Worm (Caenorhabditis elegans) whole organism, L2 larva: ENCODE results near the gene spig-5.
A peak's percentile ranks its signal among the peaks of the same experiment; 100 is the strongest.

ENCODE experiments used
- C34F6.9 ChIP-seq: fragments of 150-350 bp; optimal IDR thresholded peaks from 2 replicates; lab custom pipeline; 2014; ENCODE audit warnings: missing biosample characterization, missing genetic modification characterization
- F13H6.1 ChIP-seq: sonication (generic microtip); optimal IDR thresholded peaks from 2 replicates; lab custom pipeline; 2016; ENCODE audit warnings: missing genetic modification characterization, missing compliant biosample characterization
- R02D3.7 ChIP-seq: fragments of 150-350 bp; optimal IDR thresholded peaks from 2 replicates; lab custom pipeline; 2014; ENCODE audit warnings: missing biosample characterization, missing genetic modification characterization
- Y55F3AM.14 ChIP-seq: fragments of 200-800 bp; sonication (Bioruptor generic); optimal IDR thresholded peaks from 2 replicates; lab custom pipeline; 2018; ENCODE audit warnings: mild to moderate bottlenecking, missing genetic modification characterization, missing compliant biosample characterization
- ZK546.5 ChIP-seq: sonication (generic microtip); optimal IDR thresholded peaks from 2 replicates; lab custom pipeline; 2017; ENCODE audit warnings: missing biosample characterization, missing genetic modification characterization
- alr-1 ChIP-seq: fragments of 150-350 bp; optimal IDR thresholded peaks from 2 replicates; lab custom pipeline; 2014; ENCODE audit warnings: missing biosample characterization, missing genetic modification characterization
- aly-2 ChIP-seq: fragments of 150-350 bp; optimal IDR thresholded peaks from 2 replicates; lab custom pipeline; 2014; ENCODE audit warnings: missing biosample characterization, missing genetic modification characterization
- ama-1 ChIP-seq: fragments of 150-350 bp; optimal IDR thresholded peaks from 2 replicates; lab custom pipeline; 2018; ENCODE audit warnings: inconsistent platforms
- blmp-1 ChIP-seq: sonication (generic microtip); optimal IDR thresholded peaks from 2 replicates; lab custom pipeline; 2017; ENCODE audit warnings: missing genetic modification characterization, mild to moderate bottlenecking, missing compliant biosample characterization, antibody characterized with exemption, moderate library complexity; ENCODE audit not compliant: insufficient read depth
- ceh-16 ChIP-seq: fragments of 150-350 bp; optimal IDR thresholded peaks from 2 replicates; lab custom pipeline; 2014; ENCODE audit warnings: missing biosample characterization, missing genetic modification characterization
- ceh-82 ChIP-seq: fragments of 150-350 bp; optimal IDR thresholded peaks from 2 replicates; lab custom pipeline; 2014; ENCODE audit warnings: missing biosample characterization, missing genetic modification characterization
- crh-2 ChIP-seq: sonication (generic microtip); optimal IDR thresholded peaks from 2 replicates; lab custom pipeline; 2017; ENCODE audit warnings: missing biosample characterization, missing genetic modification characterization
- dmd-4 ChIP-seq: sonication (generic microtip); optimal IDR thresholded peaks from 2 replicates; lab custom pipeline; 2017; ENCODE audit warnings: missing biosample characterization, missing genetic modification characterization
- egl-27 ChIP-seq: sonication (generic microtip); optimal IDR thresholded peaks from 3 replicates; lab custom pipeline; 2017; ENCODE audit warnings: missing biosample characterization, missing genetic modification reagents, missing genetic modification characterization
- elt-1 ChIP-seq: fragments of 150-350 bp; optimal IDR thresholded peaks from 2 replicates; lab custom pipeline; 2014; ENCODE audit warnings: missing biosample characterization, missing genetic modification characterization
- elt-3 ChIP-seq: sonication (generic microtip); optimal IDR thresholded peaks from 2 replicates; lab custom pipeline; 2017; ENCODE audit warnings: missing biosample characterization, missing genetic modification characterization
- fos-1 ChIP-seq: fragments of 150-350 bp; optimal IDR thresholded peaks from 2 replicates; lab custom pipeline; 2014; ENCODE audit warnings: missing biosample characterization, missing genetic modification characterization
- gmeb-1 ChIP-seq: fragments of 150-350 bp; optimal IDR thresholded peaks from 2 replicates; lab custom pipeline; 2014; ENCODE audit warnings: missing biosample characterization, missing genetic modification characterization
- lin-11 ChIP-seq: fragments of 150-350 bp; sonication (generic microtip); optimal IDR thresholded peaks from 2 replicates; lab custom pipeline; 2014; ENCODE audit warnings: missing biosample characterization, missing genetic modification characterization, inconsistent platforms, mixed read lengths
- lin-13 ChIP-seq: fragments of 150-350 bp; optimal IDR thresholded peaks from 2 replicates; lab custom pipeline; 2014; ENCODE audit warnings: missing biosample characterization, missing genetic modification reagents, missing genetic modification characterization
- lin-39 ChIP-seq: fragments of 150-350 bp; optimal IDR thresholded peaks from 2 replicates; lab custom pipeline; 2014; ENCODE audit warnings: missing biosample characterization, missing genetic modification reagents, missing genetic modification characterization
- lsy-2 ChIP-seq, 2 experiments: fragments of 150-350 bp in 1 of 2; sonication (generic microtip) in 1 of 2; optimal IDR thresholded peaks; 2 replicates each; lab custom pipeline; 2014 to 2017; ENCODE audit warnings: missing biosample characterization in 2 of 2, missing genetic modification characterization in 2 of 2
- mab-5 ChIP-seq: fragments of 150-350 bp; optimal IDR thresholded peaks from 2 replicates; lab custom pipeline; 2014; ENCODE audit warnings: missing biosample characterization, missing genetic modification characterization
- mbf-1 ChIP-seq: sonication (generic microtip); optimal IDR thresholded peaks from 2 replicates; lab custom pipeline; 2017; ENCODE audit warnings: missing biosample characterization, missing genetic modification characterization
- mdl-1 ChIP-seq, 2 experiments: fragments of 150-350 bp in 1 of 2; sonication (generic microtip) in 1 of 2; optimal IDR thresholded peaks; 2 replicates each; lab custom pipeline; 2017; ENCODE audit warnings: missing biosample characterization in 2 of 2, missing genetic modification characterization in 2 of 2
- nhr-129 ChIP-seq: fragments of 150-350 bp; optimal IDR thresholded peaks from 2 replicates; lab custom pipeline; 2014; ENCODE audit warnings: missing biosample characterization, missing genetic modification characterization
- nhr-21 ChIP-seq: fragments of 150-350 bp; optimal IDR thresholded peaks from 2 replicates; lab custom pipeline; 2014; ENCODE audit warnings: missing biosample characterization, missing genetic modification characterization
- nhr-23 ChIP-seq: fragments of 150-350 bp; optimal IDR thresholded peaks from 2 replicates; lab custom pipeline; 2014; ENCODE audit warnings: missing biosample characterization, missing genetic modification reagents, missing genetic modification characterization
- nhr-237 ChIP-seq: fragments of 150-350 bp; optimal IDR thresholded peaks from 2 replicates; lab custom pipeline; 2014; ENCODE audit warnings: missing biosample characterization, missing genetic modification characterization
- nhr-25 ChIP-seq: fragments of 150-350 bp; sonication (generic microtip); optimal IDR thresholded peaks from 3 replicates; lab custom pipeline; 2014; ENCODE audit warnings: missing biosample characterization, missing genetic modification characterization
- nhr-6 ChIP-seq: fragments of 150-350 bp; optimal IDR thresholded peaks from 2 replicates; lab custom pipeline; 2014; ENCODE audit warnings: missing biosample characterization, missing genetic modification characterization
- nhr-77 ChIP-seq: fragments of 150-350 bp; optimal IDR thresholded peaks from 2 replicates; lab custom pipeline; 2014; ENCODE audit warnings: missing biosample characterization, missing genetic modification characterization
- peb-1 ChIP-seq: fragments of 150-350 bp; optimal IDR thresholded peaks from 2 replicates; lab custom pipeline; 2014; ENCODE audit warnings: missing biosample characterization, missing genetic modification characterization
- sem-4 ChIP-seq: fragments of 150-350 bp; optimal IDR thresholded peaks from 2 replicates; lab custom pipeline; 2014; ENCODE audit warnings: missing biosample characterization, missing genetic modification reagents, missing genetic modification characterization
- skn-1 ChIP-seq: sonication (generic microtip); optimal IDR thresholded peaks from 2 replicates; lab custom pipeline; 2017; ENCODE audit warnings: missing biosample characterization, missing genetic modification characterization
- sma-3 ChIP-seq: sonication (generic microtip); optimal IDR thresholded peaks from 2 replicates; lab custom pipeline; 2016; ENCODE audit warnings: missing genetic modification reagents, missing genetic modification characterization, missing compliant biosample characterization
- sma-9 ChIP-seq, 2 experiments: fragments of 150-350 bp in 1 of 2; sonication (generic microtip) in 1 of 2; optimal IDR thresholded peaks; 2 replicates each; lab custom pipeline; 2014 to 2016; ENCODE audit warnings: missing genetic modification characterization in 2 of 2, mild to moderate bottlenecking in 1 of 2, missing biosample characterization in 1 of 2, missing compliant biosample characterization in 1 of 2, missing genetic modification reagents in 1 of 2, moderate library complexity in 1 of 2
- snpc-4 ChIP-seq: fragments of 150-350 bp; optimal IDR thresholded peaks from 2 replicates; lab custom pipeline; 2014; ENCODE audit warnings: missing biosample characterization, missing genetic modification characterization
- unc-39 ChIP-seq: fragments of 150-350 bp; optimal IDR thresholded peaks from 2 replicates; lab custom pipeline; 2014; ENCODE audit warnings: missing biosample characterization, missing genetic modification characterization
- unc-55 ChIP-seq: fragments of 150-350 bp; sonication (generic microtip); optimal IDR thresholded peaks from 3 replicates; lab custom pipeline; 2014; ENCODE audit warnings: missing biosample characterization, missing genetic modification reagents, missing genetic modification characterization
- unc-62 ChIP-seq: fragments of 150-350 bp; optimal IDR thresholded peaks from 2 replicates; lab custom pipeline; 2014; ENCODE audit warnings: missing biosample characterization, missing genetic modification reagents, missing genetic modification characterization
- zag-1 ChIP-seq: fragments of 150-350 bp; optimal IDR thresholded peaks from 2 replicates; lab custom pipeline; 2014; ENCODE audit warnings: missing biosample characterization, missing genetic modification characterization
- ztf-1 ChIP-seq: fragments of 200-800 bp; sonication (Bioruptor generic); conservative IDR thresholded peaks from 2 replicates; pipeline ENCODE4 v1.3.6; 2022; ENCODE audit warnings: missing genetic modification characterization, missing compliant biosample characterization
- ztf-11 ChIP-seq: sonication (generic microtip); optimal IDR thresholded peaks from 2 replicates; lab custom pipeline; 2017; ENCODE audit warnings: missing biosample characterization, missing genetic modification characterization
- ztf-4 ChIP-seq: fragments of 150-350 bp; optimal IDR thresholded peaks from 2 replicates; lab custom pipeline; 2014; ENCODE audit warnings: missing biosample characterization, missing genetic modification characterization

spig-5 gene

ce11 chrV:14347234-14347826 is 39.1 kb downstream of the spig-5 start, which contains the start of gene cept-2:
Gene cept-2, plus strand, starts transcription at chrV:14347766.
- peak; percentile 87 for TF ChIP-seq blmp-1
- peak; percentile 97 for TF ChIP-seq C34F6.9 (tag; lab: Kevin White, UChicago)
- peak; percentile 30 for TF ChIP-seq R02D3.7 (tag; lab: Kevin White, UChicago)
- peak; percentile 100 for TF ChIP-seq unc-55
- TF ChIP-seq unc-39 (tag; lab: Kevin White, UChicago): no peak
- TF ChIP-seq lin-13: peak; percentile 94
- peak; percentile 95 for TF ChIP-seq sem-4
- TF ChIP-seq gmeb-1 (tag; lab: Kevin White, UChicago): peak; percentile 88
- peak; percentile 56 for TF ChIP-seq zag-1
- TF ChIP-seq F13H6.1 (tag; lab: Kevin White, UChicago): peak; percentile 93
- TF ChIP-seq mbf-1 (tag; lab: Kevin White, UChicago): no peak
- TF ChIP-seq ztf-1: no peak
- TF ChIP-seq nhr-21: peak; percentile 91
- TF ChIP-seq ama-1 (lab: Kevin White, UChicago): peak; percentile 53
- peak in 1 of 2 experiments; percentile 46 for TF ChIP-seq mdl-1 (tag; optimal IDR thresholded peaks at IDR 0.05; lab: Kevin White, UChicago)
- peak; percentile 94 for TF ChIP-seq sma-9 (GFP tag; optimal IDR thresholded peaks at IDR 0.05; lab: Kevin White, UChicago)
- no peak for TF ChIP-seq sma-9 (tag; optimal IDR thresholded peaks at IDR 0.05; lab: Kevin White, UChicago)
- TF ChIP-seq sma-3 (GFP tag; lab: Kevin White, UChicago): peak; percentile 95
- TF ChIP-seq ZK546.5: peak; percentile 29
- TF ChIP-seq ceh-82 (tag; lab: Kevin White, UChicago): peak; percentile 75
- TF ChIP-seq fos-1 (tag; lab: Kevin White, UChicago): peak; percentile 76
- TF ChIP-seq lsy-2 (tag; optimal IDR thresholded peaks at IDR 0.05; lab: Kevin White, UChicago): peak; percentile 80 to 96
- TF ChIP-seq ztf-11 (tag; lab: Kevin White, UChicago): no peak
- TF ChIP-seq aly-2 (tag; lab: Kevin White, UChicago): no peak
- TF ChIP-seq nhr-25 (tag; lab: Kevin White, UChicago): no peak
- peak; percentile 95 for TF ChIP-seq nhr-129 (tag; lab: Kevin White, UChicago)
- TF ChIP-seq ztf-4 (tag; lab: Kevin White, UChicago): peak; percentile 85
- TF ChIP-seq egl-27 (tag; lab: Kevin White, UChicago): peak; percentile 72
- peak; percentile 94 for TF ChIP-seq crh-2
- TF ChIP-seq ceh-16: peak; percentile 64
- peak; percentile 86 for TF ChIP-seq skn-1 (tag; lab: Kevin White, UChicago)
- TF ChIP-seq Y55F3AM.14 (GFP tag; lab: Kevin White, UChicago): peak; percentile 12
- peak; percentile 66 for TF ChIP-seq nhr-77 (tag; lab: Kevin White, UChicago)
- peak; percentile 43 for TF ChIP-seq dmd-4 (tag; lab: Kevin White, UChicago)
- TF ChIP-seq mab-5 (tag; lab: Kevin White, UChicago): peak; percentile 88
- TF ChIP-seq lin-11 (tag; lab: Kevin White, UChicago): peak; percentile 96
- no peak for TF ChIP-seq alr-1 (tag; lab: Kevin White, UChicago)
- TF ChIP-seq snpc-4 (tag; lab: Kevin White, UChicago): peak; percentile 87
- no peak for TF ChIP-seq peb-1

- TF ChIP-seq lin-13 (peak; percentile 11), ama-1 (lab: Kevin White, UChicago) (no peak), crh-2 (no peak)
These were observed 42.2 kb downstream of the spig-5 start for ce11 chrV:14350498-14350897.

- peak; percentile 37 for TF ChIP-seq sem-4
- TF ChIP-seq egl-27 (tag; lab: Kevin White, UChicago): peak; percentile 40
- TF ChIP-seq ceh-82 (tag; lab: Kevin White, UChicago): no peak
- TF ChIP-seq ztf-1: no peak
- TF ChIP-seq C34F6.9 (tag; lab: Kevin White, UChicago): peak; percentile 90
- TF ChIP-seq alr-1 (tag; lab: Kevin White, UChicago): no peak
- TF ChIP-seq sma-3 (GFP tag; lab: Kevin White, UChicago): peak; percentile 72
- peak; percentile 93 for TF ChIP-seq crh-2
- no peak for TF ChIP-seq mbf-1 (tag; lab: Kevin White, UChicago)
- peak; percentile 58 for TF ChIP-seq nhr-25 (tag; lab: Kevin White, UChicago)
- TF ChIP-seq lin-39 (tag; lab: Kevin White, UChicago): no peak
- TF ChIP-seq nhr-23: no peak
- TF ChIP-seq unc-55: peak; percentile 80
- peak; percentile 54 for TF ChIP-seq blmp-1
- TF ChIP-seq skn-1 (tag; lab: Kevin White, UChicago): no peak
- peak in 1 of 2 experiments; percentile 40 for TF ChIP-seq mdl-1 (tag; optimal IDR thresholded peaks at IDR 0.05; lab: Kevin White, UChicago)
- TF ChIP-seq snpc-4 (tag; lab: Kevin White, UChicago): peak; percentile 87
- TF ChIP-seq lsy-2 (tag; optimal IDR thresholded peaks at IDR 0.05; lab: Kevin White, UChicago): peak; percentile 1 to 76
- no peak for TF ChIP-seq elt-1 (tag; lab: Kevin White, UChicago)
- peak; percentile 88 for TF ChIP-seq nhr-129 (tag; lab: Kevin White, UChicago)
- TF ChIP-seq R02D3.7 (tag; lab: Kevin White, UChicago): no peak
- peak; percentile 87 for TF ChIP-seq zag-1
- TF ChIP-seq lin-11 (tag; lab: Kevin White, UChicago): peak; percentile 59
- no peak for TF ChIP-seq nhr-237 (tag; lab: Kevin White, UChicago)
- TF ChIP-seq ceh-16: no peak
- TF ChIP-seq gmeb-1 (tag; lab: Kevin White, UChicago): peak; percentile 61
- peak; percentile 50 for TF ChIP-seq mab-5 (tag; lab: Kevin White, UChicago)
- TF ChIP-seq peb-1: no peak
- no peak for TF ChIP-seq nhr-6
- TF ChIP-seq elt-3 (tag; lab: Kevin White, UChicago): no peak
- no peak for TF ChIP-seq dmd-4 (tag; lab: Kevin White, UChicago)
- TF ChIP-seq ztf-11 (tag; lab: Kevin White, UChicago): no peak
- no peak for TF ChIP-seq unc-62 (GFP tag; lab: Kevin White, UChicago)
- TF ChIP-seq nhr-77 (tag; lab: Kevin White, UChicago): no peak
These were observed 42.7 kb downstream of the spig-5 start for ce11 chrV:14350949-14351348.
